Worm (Caenorhabditis elegans) whole organism, L4 larva: ENCODE measurements around the gene C26D10.7.

ENCODE experiments used
- F26F4.8 ChIP-seq: fragments of 200-800 bp; sonication (Bioruptor generic); conservative IDR thresholded peaks from 2 replicates; pipeline ENCODE4 v1.3.6; 2022; ENCODE audit warnings: missing genetic modification characterization, missing compliant biosample characterization
- T26A8.4 ChIP-seq: fragments of 200-800 bp; sonication (Bioruptor generic); IDR thresholded peaks from 2 replicates; pipeline ENCODE4 v1.3.6; 2022; ENCODE audit warnings: missing genetic modification characterization, missing compliant biosample characterization
- Y105C5A.15 ChIP-seq: fragments of 200-800 bp; sonication (Bioruptor generic); IDR thresholded peaks from 2 replicates; pipeline ENCODE4 v1.3.6; 2022; ENCODE audit warnings: missing genetic modification characterization, missing compliant biosample characterization
- Y48G9A.11 ChIP-seq: fragments of 200-800 bp; sonication (Bioruptor generic); IDR thresholded peaks from 2 replicates; pipeline ENCODE4 v1.3.6; 2022; ENCODE audit warnings: missing genetic modification reagents, missing genetic modification characterization, missing compliant biosample characterization
- aha-1 ChIP-seq: fragments of 150-350 bp; peaks from one replicate; lab custom pipeline; 2014; ENCODE audit warnings: missing biosample characterization, missing genetic modification characterization
- arid-1 ChIP-seq: fragments of 200-800 bp; sonication (Bioruptor generic); conservative IDR thresholded peaks from 2 replicates; pipeline ENCODE4 v1.3.6; 2022; ENCODE audit warnings: missing genetic modification reagents, missing genetic modification characterization, missing compliant biosample characterization
- ceh-28 ChIP-seq: fragments of 150-350 bp; optimal IDR thresholded peaks from 2 replicates; lab custom pipeline; 2014; ENCODE audit warnings: missing biosample characterization, missing genetic modification reagents, missing genetic modification characterization
- ceh-32 ChIP-seq: sonication (generic microtip); optimal IDR thresholded peaks from 2 replicates; lab custom pipeline; 2016; ENCODE audit warnings: mild to moderate bottlenecking, missing genetic modification characterization, missing compliant biosample characterization; ENCODE audit not compliant: poor library complexity
- cey-2 ChIP-seq: sonication (generic microtip); optimal IDR thresholded peaks from 3 replicates; lab custom pipeline; 2017; ENCODE audit warnings: missing genetic modification characterization, mild to moderate bottlenecking, missing compliant biosample characterization, antibody characterized with exemption, borderline replicate concordance; ENCODE audit not compliant: insufficient read depth
- ctbp-1 ChIP-seq: fragments of 200-800 bp; sonication (Bioruptor generic); IDR thresholded peaks from 2 replicates; pipeline ENCODE4 v1.3.6; 2022; ENCODE audit warnings: missing genetic modification reagents, missing genetic modification characterization, missing compliant biosample characterization
- daf-16 ChIP-seq, 3 experiments: sonication (generic microtip); optimal IDR thresholded peaks; 2 replicates each; lab custom pipeline; 2016 to 2017; ENCODE audit warnings: missing genetic modification characterization in 3 of 3, missing genetic modification reagents in 3 of 3, mild to moderate bottlenecking in 2 of 3, missing compliant biosample characterization in 2 of 3, missing biosample characterization in 1 of 3, moderate library complexity in 1 of 3
- dmd-6 ChIP-seq: fragments of 200-800 bp; sonication (Bioruptor generic); IDR thresholded peaks from 2 replicates; pipeline ENCODE4 v1.3.6; 2022; ENCODE audit warnings: missing genetic modification reagents, missing genetic modification characterization, missing compliant biosample characterization
- dmd-9 ChIP-seq: fragments of 200-800 bp; sonication (Bioruptor generic); IDR thresholded peaks from 2 replicates; pipeline ENCODE4 v1.3.6; 2022; ENCODE audit warnings: missing genetic modification reagents, missing genetic modification characterization, missing compliant biosample characterization
- duxl-1 ChIP-seq: sonication (generic microtip); optimal IDR thresholded peaks from 2 replicates; lab custom pipeline; 2016; ENCODE audit warnings: mild to moderate bottlenecking, missing genetic modification characterization, moderate library complexity, missing compliant biosample characterization; ENCODE audit not compliant: poor library complexity
- dve-1 ChIP-seq: sonication (generic microtip); optimal IDR thresholded peaks from 2 replicates; lab custom pipeline; 2017; ENCODE audit warnings: antibody characterized with exemption, mild to moderate bottlenecking, missing genetic modification characterization, missing compliant biosample characterization; ENCODE audit not compliant: insufficient read depth
- egl-27 ChIP-seq: sonication (generic microtip); optimal IDR thresholded peaks from 3 replicates; lab custom pipeline; 2017; ENCODE audit warnings: missing biosample characterization, missing genetic modification reagents, missing genetic modification characterization
- hlh-11 ChIP-seq: fragments of 200-800 bp; sonication (Bioruptor generic); optimal IDR thresholded peaks from 2 replicates; lab custom pipeline; 2018; ENCODE audit warnings: mild to moderate bottlenecking, missing genetic modification characterization, missing compliant biosample characterization
- hlh-30 ChIP-seq: sonication (generic microtip); optimal IDR thresholded peaks from 2 replicates; lab custom pipeline; 2017; ENCODE audit warnings: antibody characterized with exemption, mild to moderate bottlenecking, missing genetic modification characterization, missing compliant biosample characterization; ENCODE audit not compliant: insufficient read depth
- lin-1 ChIP-seq: fragments of 200-800 bp; sonication (Bioruptor generic); IDR thresholded peaks from 2 replicates; pipeline ENCODE4 v1.3.6; 2022; ENCODE audit warnings: missing genetic modification reagents, missing genetic modification characterization, missing compliant biosample characterization
- lsy-2 ChIP-seq, 2 experiments: fragments of 150-350 bp in 1 of 2; sonication (generic microtip) in 1 of 2; optimal IDR thresholded peaks; 2 replicates each; lab custom pipeline; 2014 to 2017; ENCODE audit warnings: missing biosample characterization in 2 of 2, missing genetic modification characterization in 2 of 2
- madf-5 ChIP-seq, 2 experiments: fragments of 200-800 bp; sonication (Bioruptor generic); IDR thresholded peaks; 2 replicates each; pipeline ENCODE4 v1.3.6; 2022; ENCODE audit warnings: missing compliant biosample characterization in 2 of 2, missing genetic modification characterization in 2 of 2
- mdl-1 ChIP-seq, 2 experiments: fragments of 150-350 bp in 1 of 2; sonication (generic microtip) in 1 of 2; optimal IDR thresholded peaks; 2 replicates each; lab custom pipeline; 2014 to 2017; ENCODE audit warnings: missing biosample characterization in 2 of 2, missing genetic modification characterization in 2 of 2
- mes-2 ChIP-seq: sonication (generic microtip); optimal IDR thresholded peaks from 2 replicates; lab custom pipeline; 2016; ENCODE audit warnings: missing genotype, mild to moderate bottlenecking, missing genetic modification characterization, missing compliant biosample characterization; ENCODE audit not compliant: poor library complexity, severe bottlenecking
- mxl-3 ChIP-seq: fragments of 200-800 bp; sonication (Bioruptor generic); optimal IDR thresholded peaks from 2 replicates; lab custom pipeline; 2018; ENCODE audit warnings: mild to moderate bottlenecking, missing genetic modification characterization, missing compliant biosample characterization
- nhr-102 ChIP-seq: sonication (generic microtip); optimal IDR thresholded peaks from 2 replicates; lab custom pipeline; 2016; ENCODE audit warnings: mild to moderate bottlenecking, missing genetic modification characterization, moderate library complexity, missing compliant biosample characterization
- nhr-111 ChIP-seq: fragments of 200-800 bp; sonication (Bioruptor generic); optimal IDR thresholded peaks from 2 replicates; lab custom pipeline; 2018; ENCODE audit warnings: mild to moderate bottlenecking, missing genetic modification characterization, missing compliant biosample characterization
- nhr-25 ChIP-seq: sonication (generic microtip); optimal IDR thresholded peaks from 2 replicates; lab custom pipeline; 2017; ENCODE audit warnings: missing genetic modification characterization, mild to moderate bottlenecking, missing compliant biosample characterization, antibody characterized with exemption, moderate library complexity, borderline replicate concordance; ENCODE audit not compliant: insufficient read depth
- nhr-28 ChIP-seq: fragments of 150-350 bp; optimal IDR thresholded peaks from 2 replicates; lab custom pipeline; 2014; ENCODE audit warnings: missing biosample characterization, missing genetic modification characterization
- nhr-48 ChIP-seq: sonication (generic microtip); optimal IDR thresholded peaks from 2 replicates; lab custom pipeline; 2016; ENCODE audit warnings: mild to moderate bottlenecking, missing genetic modification characterization, missing compliant biosample characterization
- nhr-6 ChIP-seq: fragments of 150-350 bp; optimal IDR thresholded peaks from 2 replicates; lab custom pipeline; 2014; ENCODE audit warnings: missing biosample characterization, missing genetic modification characterization
- nhr-77 ChIP-seq: fragments of 150-350 bp; optimal IDR thresholded peaks from 2 replicates; lab custom pipeline; 2014; ENCODE audit warnings: missing biosample characterization, missing genetic modification characterization
- pqm-1 ChIP-seq: sonication (generic microtip); optimal IDR thresholded peaks from 2 replicates; lab custom pipeline; 2017; ENCODE audit warnings: missing biosample characterization, missing genetic modification characterization
- spr-1 ChIP-seq: sonication (generic microtip); optimal IDR thresholded peaks from 2 replicates; lab custom pipeline; 2016; ENCODE audit warnings: mild to moderate bottlenecking, missing genetic modification characterization, missing compliant biosample characterization
- tra-1 ChIP-seq: fragments of 200-800 bp; sonication (Bioruptor generic); IDR thresholded peaks from 2 replicates; pipeline ENCODE4 v1.3.6; 2022; ENCODE audit warnings: missing genetic modification reagents, missing genetic modification characterization, missing compliant biosample characterization
- vab-7 ChIP-seq: fragments of 200-800 bp; sonication (Bioruptor generic); IDR thresholded peaks from 2 replicates; pipeline ENCODE4 v1.3.6; 2022; ENCODE audit warnings: missing genetic modification reagents, missing genetic modification characterization, missing compliant biosample characterization
- zfp-2 ChIP-seq: sonication (generic microtip); optimal IDR thresholded peaks from 2 replicates; lab custom pipeline; 2016; ENCODE audit warnings: mild to moderate bottlenecking, missing genetic modification characterization, missing compliant biosample characterization
- zip-2 ChIP-seq: fragments of 150-350 bp; optimal IDR thresholded peaks from 2 replicates; lab custom pipeline; 2014; ENCODE audit warnings: missing biosample characterization, missing genetic modification characterization
- ztf-11 ChIP-seq: fragments of 150-350 bp; optimal IDR thresholded peaks from 2 replicates; lab custom pipeline; 2014; ENCODE audit warnings: missing biosample characterization, missing genetic modification characterization

Gene C26D10.7

ce11 chrII:8382880-8383279, 49.1 kb downstream of the C26D10.7 start (continued):
- TF ChIP-seq aha-1 (tag; lab: Kevin White, UChicago) (peak; percentile 71), ceh-28 (tag; lab: Kevin White, UChicago) (no peak), arid-1 (GFP tag; lab: Robert Waterston, UW) (no peak), Y48G9A.11 (GFP tag; lab: Robert Waterston, UW) (no peak), lin-1 (GFP tag; lab: Robert Waterston, UW) (peak; percentile 87), egl-27 (tag; lab: Kevin White, UChicago) (no peak), cey-2 (tag; lab: Kevin White, UChicago) (peak; percentile 21), nhr-111 (GFP tag; lab: Kevin White, UChicago) (no peak), zip-2 (tag; lab: Kevin White, UChicago) (peak; percentile 2), ztf-11 (tag; lab: Kevin White, UChicago) (no peak), spr-1 (tag; lab: Kevin White, UChicago) (no peak)
- TF ChIP-seq, all 104 proteins: peak for 26

- TF ChIP-seq madf-5 (GFP tag; IDR thresholded peaks at IDR 0.05; lab: Robert Waterston, UW) (no peak), dmd-6 (GFP tag; lab: Robert Waterston, UW) (peak; percentile 88), ctbp-1 (GFP tag; lab: Robert Waterston, UW) (no peak), aha-1 (tag; lab: Kevin White, UChicago) (peak; percentile 72), hlh-11 (peak; percentile 78), nhr-6 (tag; lab: Kevin White, UChicago) (peak; percentile 20), nhr-77 (tag; lab: Kevin White, UChicago) (peak; percentile 65), tra-1 (GFP tag; lab: Robert Waterston, UW) (peak; percentile 25; the same call in 1 of the 2 replicates), mdl-1 (tag; optimal IDR thresholded peaks at IDR 0.05; lab: Kevin White, UChicago) (peak in 1 of 2 experiments; percentile 19), hlh-30 (tag; lab: Kevin White, UChicago) (peak; percentile 34), mes-2 (tag; lab: Kevin White, UChicago) (peak; percentile 44), nhr-28 (peak; percentile 76), dmd-9 (GFP tag; lab: Robert Waterston, UW) (no peak), nhr-48 (tag; lab: Kevin White, UChicago) (peak; percentile 37), dve-1 (tag; lab: Kevin White, UChicago) (peak; percentile 66), daf-16 (GFP tag; optimal IDR thresholded peaks at IDR 0.05; lab: Kevin White, UChicago) (no peak), daf-16 (tag; optimal IDR thresholded peaks at IDR 0.05; lab: Kevin White, UChicago) (peak; percentile 36), zip-2 (tag; lab: Kevin White, UChicago) (no peak), F26F4.8 (GFP tag; lab: Robert Waterston, UW) (no peak), cey-2 (tag; lab: Kevin White, UChicago) (no peak), duxl-1 (tag; lab: Kevin White, UChicago) (no peak), vab-7 (GFP tag; lab: Robert Waterston, UW) (no peak), T26A8.4 (GFP tag; lab: Robert Waterston, UW) (no peak), ceh-32 (tag; lab: Kevin White, UChicago) (no peak), lin-1 (GFP tag; lab: Robert Waterston, UW) (no peak), nhr-25 (tag; lab: Kevin White, UChicago) (no peak), mxl-3 (GFP tag; lab: Kevin White, UChicago) (peak; percentile 2), nhr-102 (tag; lab: Kevin White, UChicago) (peak; percentile 43), pqm-1 (tag; lab: Kevin White, UChicago) (peak; percentile 81), zfp-2 (tag; lab: Kevin White, UChicago) (no peak), lsy-2 (tag; optimal IDR thresholded peaks at IDR 0.05; lab: Kevin White, UChicago) (peak in 1 of 2 experiments; percentile 25), Y105C5A.15 (GFP tag; lab: Robert Waterston, UW) (no peak)
Measured at ce11 chrII:8384344-8384743, 50.6 kb downstream of the C26D10.7 start.
